Worm (Caenorhabditis elegans) whole organism, young adult: Measurements from ENCODE around the gene W01B6.3.

Experiments
- B0035.1 ChIP-seq: sonication (generic microtip); optimal IDR thresholded peaks from 2 replicates; lab custom pipeline; 2016; ENCODE audit warnings: missing genetic modification characterization, mild to moderate bottlenecking, missing compliant biosample characterization, missing genotype, missing genetic modification reagents
- B0336.3 ChIP-seq: fragments of 200-800 bp; sonication (Bioruptor generic); IDR thresholded peaks from 2 replicates; pipeline ENCODE4 v1.3.6; 2022; ENCODE audit warnings: missing genetic modification characterization, missing compliant biosample characterization
- C17E4.6 ChIP-seq: fragments of 200-800 bp; sonication (Bioruptor generic); IDR thresholded peaks from 2 replicates; pipeline ENCODE4 v1.3.6; 2022; ENCODE audit warnings: missing genetic modification reagents, missing genetic modification characterization, missing compliant biosample characterization
- F33H1.4 ChIP-seq: fragments of 200-800 bp; sonication (Bioruptor generic); IDR thresholded peaks from 2 replicates; pipeline ENCODE4 v1.3.6; 2022; ENCODE audit warnings: missing genetic modification reagents, missing genetic modification characterization, missing compliant biosample characterization
- F37B4.10 ChIP-seq: fragments of 200-800 bp; sonication (Bioruptor generic); IDR thresholded peaks from 2 replicates; pipeline ENCODE4 v1.3.6; 2022; ENCODE audit warnings: missing genetic modification characterization, missing compliant biosample characterization
- F52B5.7 ChIP-seq: sonication (generic microtip); optimal IDR thresholded peaks from 2 replicates; lab custom pipeline; 2016; ENCODE audit warnings: mild to moderate bottlenecking, missing genetic modification characterization, missing compliant biosample characterization
- K11D2.4 ChIP-seq: fragments of 200-800 bp; sonication (Bioruptor generic); IDR thresholded peaks from 2 replicates; pipeline ENCODE4 v1.3.6; 2022; ENCODE audit warnings: missing genetic modification reagents, missing genetic modification characterization, missing compliant biosample characterization
- T07F8.4 ChIP-seq: sonication (generic microtip); optimal IDR thresholded peaks from 2 replicates; lab custom pipeline; 2016; ENCODE audit warnings: mild to moderate bottlenecking, missing genetic modification characterization, moderate library complexity, missing compliant biosample characterization
- Y56A3A.18 ChIP-seq: fragments of 200-800 bp; sonication (Bioruptor generic); IDR thresholded peaks from 2 replicates; pipeline ENCODE4 v1.3.6; 2022; ENCODE audit warnings: missing genetic modification reagents, missing genetic modification characterization, missing compliant biosample characterization
- Y67H2A.10 ChIP-seq: fragments of 200-800 bp; sonication (Bioruptor generic); conservative IDR thresholded peaks from 2 replicates; pipeline ENCODE4 v1.3.6; 2022; ENCODE audit warnings: missing genetic modification reagents, missing genetic modification characterization, missing compliant biosample characterization
- Y95B8A.8 ChIP-seq: fragments of 200-800 bp; sonication (Bioruptor generic); IDR thresholded peaks from 2 replicates; pipeline ENCODE4 v1.3.6; 2022; ENCODE audit warnings: missing genetic modification reagents, missing genetic modification characterization, missing compliant biosample characterization
- ZK185.1 ChIP-seq: sonication (generic microtip); optimal IDR thresholded peaks from 2 replicates; lab custom pipeline; 2016; ENCODE audit warnings: mild to moderate bottlenecking, missing genetic modification characterization, missing compliant biosample characterization; ENCODE audit not compliant: poor library complexity, severe bottlenecking
- athp-1 ChIP-seq: sonication (generic microtip); optimal IDR thresholded peaks from 2 replicates; lab custom pipeline; 2017; ENCODE audit warnings: mild to moderate bottlenecking, missing genetic modification characterization, missing compliant biosample characterization
- attf-5 ChIP-seq: fragments of 200-800 bp; sonication (Bioruptor generic); optimal IDR thresholded peaks from 2 replicates; lab custom pipeline; 2018; ENCODE audit warnings: mild to moderate bottlenecking, missing genetic modification characterization, missing compliant biosample characterization
- bed-2 ChIP-seq: fragments of 200-800 bp; sonication (Bioruptor generic); IDR thresholded peaks from 2 replicates; pipeline ENCODE4 v1.3.6; 2022; ENCODE audit warnings: missing genetic modification reagents, missing genetic modification characterization, missing compliant biosample characterization
- ceh-79 ChIP-seq: sonication (generic microtip); optimal IDR thresholded peaks from 2 replicates; lab custom pipeline; 2017; ENCODE audit warnings: mild to moderate bottlenecking, missing genetic modification characterization, missing compliant biosample characterization
- chd-7 ChIP-seq: sonication (generic microtip); optimal IDR thresholded peaks from 2 replicates; lab custom pipeline; 2016; ENCODE audit warnings: mild to moderate bottlenecking, missing genetic modification characterization, moderate library complexity, missing compliant biosample characterization
- die-1 ChIP-seq: sonication (generic microtip); optimal IDR thresholded peaks from 2 replicates; lab custom pipeline; 2016; ENCODE audit warnings: missing genotype, mild to moderate bottlenecking, missing genetic modification characterization, missing compliant biosample characterization
- efl-1 ChIP-seq: fragments of 150-350 bp; optimal IDR thresholded peaks from 2 replicates; lab custom pipeline; 2014; ENCODE audit warnings: missing biosample characterization, missing genetic modification reagents, missing genetic modification characterization
- egl-44 ChIP-seq: fragments of 200-800 bp; sonication (Bioruptor generic); IDR thresholded peaks from 2 replicates; pipeline ENCODE4 v1.3.6; 2022; ENCODE audit warnings: missing genetic modification reagents, missing genetic modification characterization, missing compliant biosample characterization
- ekl-4 ChIP-seq: fragments of 200-800 bp; sonication (Bioruptor generic); IDR thresholded peaks from 2 replicates; pipeline ENCODE4 v1.3.6; 2022; ENCODE audit warnings: missing genetic modification reagents, missing genetic modification characterization, missing compliant biosample characterization
- ets-4 ChIP-seq: fragments of 200-800 bp; sonication (Bioruptor generic); optimal IDR thresholded peaks from 2 replicates; lab custom pipeline; 2018; ENCODE audit warnings: mild to moderate bottlenecking, missing genetic modification characterization, missing compliant biosample characterization
- fkh-3 ChIP-seq: sonication (generic microtip); optimal IDR thresholded peaks from 2 replicates; lab custom pipeline; 2016; ENCODE audit warnings: mild to moderate bottlenecking, missing genetic modification characterization, missing compliant biosample characterization
- hlh-12 ChIP-seq: sonication (generic microtip); optimal IDR thresholded peaks from 2 replicates; lab custom pipeline; 2016; ENCODE audit warnings: missing genetic modification characterization, missing compliant biosample characterization
- hmg-1.2 ChIP-seq: fragments of 200-800 bp; sonication (Bioruptor generic); IDR thresholded peaks from 2 replicates; pipeline ENCODE4 v1.3.6; 2022; ENCODE audit warnings: missing genetic modification reagents, missing genetic modification characterization, missing compliant biosample characterization
- let-607 ChIP-seq, 2 experiments: fragments of 200-800 bp in 1 of 2; sonication (Bioruptor generic) in 1 of 2; sonication (generic microtip) in 1 of 2; optimal IDR thresholded peaks; 2 replicates each; lab custom pipeline; 2016 to 2018; ENCODE audit warnings: mild to moderate bottlenecking in 2 of 2, missing compliant biosample characterization in 2 of 2, missing genetic modification characterization in 2 of 2, moderate library complexity in 2 of 2, missing genotype in 1 of 2
- lin-35 ChIP-seq, 3 experiments: fragments of 150-350 bp in 2 of 3; sonication (generic microtip) in 1 of 3; optimal IDR thresholded peaks; 2 replicates each; lab custom pipeline; 2014 to 2018; ENCODE audit warnings: missing biosample characterization in 3 of 3, missing genetic modification characterization in 3 of 3, missing genetic modification reagents in 3 of 3
- lin-40 ChIP-seq: sonication (generic microtip); optimal IDR thresholded peaks from 2 replicates; lab custom pipeline; 2016; ENCODE audit warnings: missing genetic modification characterization, mild to moderate bottlenecking, missing compliant biosample characterization, missing genotype, missing genetic modification reagents
- lir-1 ChIP-seq: fragments of 200-800 bp; sonication (Bioruptor generic); conservative IDR thresholded peaks from 2 replicates; pipeline ENCODE4 v1.3.6; 2022; ENCODE audit warnings: missing genetic modification reagents, missing genetic modification characterization, missing compliant biosample characterization
- lsy-27 ChIP-seq: sonication (generic microtip); optimal IDR thresholded peaks from 2 replicates; lab custom pipeline; 2017; ENCODE audit warnings: missing genetic modification characterization, mild to moderate bottlenecking, missing compliant biosample characterization, antibody characterized with exemption, missing genotype, borderline replicate concordance; ENCODE audit not compliant: insufficient read depth
- mcd-1 ChIP-seq: fragments of 200-800 bp; sonication (Bioruptor generic); IDR thresholded peaks from 2 replicates; pipeline ENCODE4 v1.3.6; 2022; ENCODE audit warnings: missing genetic modification reagents, missing genetic modification characterization, missing compliant biosample characterization
- mel-28 ChIP-seq: sonication (generic microtip); optimal IDR thresholded peaks from 2 replicates; lab custom pipeline; 2016; ENCODE audit warnings: borderline replicate concordance, mild to moderate bottlenecking, missing genetic modification characterization, missing compliant biosample characterization
- nhr-90 ChIP-seq: sonication (generic microtip); optimal IDR thresholded peaks from 2 replicates; lab custom pipeline; 2016; ENCODE audit warnings: missing genotype, mild to moderate bottlenecking, missing genetic modification characterization, missing compliant biosample characterization
- pbrm-1 ChIP-seq: fragments of 200-800 bp; sonication (Bioruptor generic); IDR thresholded peaks from 2 replicates; pipeline ENCODE4 v1.3.6; 2022; ENCODE audit warnings: missing genetic modification reagents, missing genetic modification characterization, missing compliant biosample characterization
- pha-4 ChIP-seq: fragments of 150-350 bp; sonication (generic microtip); optimal IDR thresholded peaks from 2 replicates; lab custom pipeline; 2014; ENCODE audit warnings: missing biosample characterization, missing genetic modification reagents, missing genetic modification characterization
- rcor-1 ChIP-seq: fragments of 200-800 bp; sonication (Bioruptor generic); IDR thresholded peaks from 2 replicates; pipeline ENCODE4 v1.3.6; 2022; ENCODE audit warnings: missing genetic modification reagents, missing genetic modification characterization, missing compliant biosample characterization
- sdz-38 ChIP-seq: sonication (generic microtip); optimal IDR thresholded peaks from 2 replicates; lab custom pipeline; 2016; ENCODE audit warnings: missing genotype, missing genetic modification characterization, missing compliant biosample characterization
- snpc-1.1 ChIP-seq: sonication (generic microtip); optimal IDR thresholded peaks from 2 replicates; lab custom pipeline; 2017; ENCODE audit warnings: missing genetic modification characterization, mild to moderate bottlenecking, missing compliant biosample characterization, antibody characterized with exemption, moderate library complexity, missing genotype, missing genetic modification reagents; ENCODE audit not compliant: insufficient read depth
- somi-1 ChIP-seq: fragments of 200-800 bp; sonication (Bioruptor generic); optimal IDR thresholded peaks from 2 replicates; lab custom pipeline; 2018; ENCODE audit warnings: mild to moderate bottlenecking, missing genetic modification characterization, missing compliant biosample characterization
- sptf-2 ChIP-seq: fragments of 200-800 bp; sonication (Bioruptor generic); optimal IDR thresholded peaks from 2 replicates; lab custom pipeline; 2018; ENCODE audit warnings: mild to moderate bottlenecking, missing genetic modification characterization, missing compliant biosample characterization
- tbx-9 ChIP-seq: sonication (generic microtip); optimal IDR thresholded peaks from 2 replicates; lab custom pipeline; 2016; ENCODE audit warnings: borderline replicate concordance, missing genetic modification characterization, inconsistent platforms, missing compliant biosample characterization
- xnd-1 ChIP-seq: sonication (generic microtip); optimal IDR thresholded peaks from 2 replicates; lab custom pipeline; 2016; ENCODE audit warnings: missing genotype, missing genetic modification reagents, missing genetic modification characterization, missing compliant biosample characterization
- ztf-26 ChIP-seq: sonication (generic microtip); optimal IDR thresholded peaks from 2 replicates; lab custom pipeline; 2017; ENCODE audit warnings: missing genetic modification characterization, missing compliant biosample characterization

The W01B6.3 gene

DNA sequence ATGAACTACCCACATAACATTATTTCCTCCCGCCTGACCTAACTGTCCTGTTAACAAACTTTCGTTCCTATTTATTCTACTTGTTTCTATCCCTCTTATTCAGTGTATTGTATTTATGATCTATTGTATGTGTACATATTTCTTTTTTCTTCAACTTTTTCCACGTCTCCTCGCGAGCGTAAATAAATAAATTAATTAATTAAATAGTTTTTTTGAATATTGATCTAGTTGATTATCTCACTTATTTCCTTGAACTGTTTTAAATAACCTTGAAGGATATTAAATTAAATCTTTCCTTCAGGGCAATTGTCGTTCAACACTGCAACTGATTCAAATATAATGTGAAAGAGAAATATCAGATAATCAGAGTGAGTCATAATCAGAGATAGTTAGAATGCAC lies 29.5 kb downstream of the W01B6.3 start, which contains the start of gene frk-1:
TSS of gene frk-1 (plus strand) at position 301 of the 400 bp plus-strand sequence.
- no peak for TF ChIP-seq F52B5.7 (tag; lab: Kevin White, UChicago)
- no peak for TF ChIP-seq mel-28 (tag; lab: Kevin White, UChicago)
- TF ChIP-seq Y95B8A.8 (GFP tag; lab: Robert Waterston, UW) = no peak
- TF ChIP-seq sptf-2 = no peak
- no peak for TF ChIP-seq tbx-9
- TF ChIP-seq K11D2.4 (GFP tag; lab: Robert Waterston, UW) = no peak
- no peak for TF ChIP-seq let-607 (tag; optimal IDR thresholded peaks at IDR 0.05; lab: Kevin White, UChicago)
- TF ChIP-seq somi-1 = no peak
- no peak for TF ChIP-seq efl-1 (GFP tag; lab: Kevin White, UChicago)
- TF ChIP-seq F33H1.4 (GFP tag; lab: Robert Waterston, UW) = no peak
- no peak for TF ChIP-seq lir-1
- no peak for TF ChIP-seq ets-4 (GFP tag; lab: Kevin White, UChicago)
- no peak for TF ChIP-seq Y56A3A.18 (GFP tag; lab: Robert Waterston, UW)
- no peak for TF ChIP-seq bed-2 (GFP tag; lab: Robert Waterston, UW)
- TF ChIP-seq sdz-38 (tag; lab: Kevin White, UChicago) = no peak

- TF ChIP-seq pha-4 (no peak), lin-35 (GFP tag; optimal IDR thresholded peaks at IDR 0.05; lab: Kevin White, UChicago) (no peak), F37B4.10 (GFP tag; lab: Robert Waterston, UW) (no peak), ekl-4 (GFP tag; lab: Robert Waterston, UW) (no peak), nhr-90 (tag; lab: Kevin White, UChicago) (no peak), ets-4 (GFP tag; lab: Kevin White, UChicago) (no peak), lin-40 (tag; lab: Kevin White, UChicago) (no peak), mcd-1 (GFP tag; lab: Robert Waterston, UW) (no peak)
These were observed 31.6 kb downstream of the W01B6.3 start, which contains the start of gene dhs-31 for ce11 chrIV:10040803-10041202. TSS of gene dhs-31 (minus strand) at chrIV:10040903.

- TF ChIP-seq C17E4.6 (GFP tag; lab: Robert Waterston, UW) = no peak
- no peak for TF ChIP-seq attf-5 (GFP tag; lab: Kevin White, UChicago)
- TF ChIP-seq nhr-90 (tag; lab: Kevin White, UChicago) = no peak
- TF ChIP-seq somi-1 = no peak
- TF ChIP-seq chd-7 (tag; lab: Kevin White, UChicago) = no peak
- TF ChIP-seq rcor-1 (GFP tag; lab: Robert Waterston, UW) = no peak
- TF ChIP-seq xnd-1 (tag; lab: Kevin White, UChicago) = no peak
- no peak for TF ChIP-seq pbrm-1 (GFP tag; lab: Robert Waterston, UW)
- no peak for TF ChIP-seq F52B5.7 (tag; lab: Kevin White, UChicago)
- TF ChIP-seq ceh-79 (tag; lab: Kevin White, UChicago) = no peak
- no peak for TF ChIP-seq egl-44
- no peak for TF ChIP-seq B0336.3 (GFP tag; lab: Robert Waterston, UW)
- no peak for TF ChIP-seq fkh-3 (tag; lab: Kevin White, UChicago)
These were observed 35.5 kb downstream of the W01B6.3 start, which contains the start of gene F44D12.10 for ce11 chrIV:10036966-10037365. TSS of gene F44D12.10 (minus strand) at chrIV:10037066.

DNA sequence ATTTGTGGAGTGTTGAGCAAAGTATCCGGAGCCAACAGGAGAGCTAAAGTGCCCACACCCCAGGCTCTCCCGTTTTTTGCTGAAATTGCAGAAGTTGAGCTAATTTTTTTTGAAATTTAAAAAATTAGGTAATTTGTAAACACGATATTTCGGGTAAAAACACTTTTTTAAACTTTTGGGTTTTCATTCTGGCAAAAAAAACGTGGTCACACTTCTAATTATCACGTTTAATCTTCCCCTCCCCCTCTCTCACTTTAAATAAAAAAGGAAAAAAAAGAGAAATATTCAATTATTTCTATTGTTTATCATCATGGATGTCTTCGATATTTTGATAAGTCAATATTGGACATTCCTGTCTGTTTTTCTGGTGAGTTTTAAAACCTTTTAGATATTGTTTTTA lies 39.4 kb downstream of the W01B6.3 start, which contains the start of gene F44D12.6:
TSS of gene F44D12.6 (plus strand) at position 301 of the 400 bp plus-strand sequence.
- TF ChIP-seq ztf-26 (tag; lab: Kevin White, UChicago) = no peak
- TF ChIP-seq Y67H2A.10 (GFP tag; lab: Robert Waterston, UW) = no peak
- TF ChIP-seq ZK185.1 (tag; lab: Kevin White, UChicago) = no peak
- TF ChIP-seq T07F8.4 (tag; lab: Kevin White, UChicago) = no peak
- no peak for TF ChIP-seq die-1 (tag; lab: Kevin White, UChicago)
- TF ChIP-seq ceh-79 (tag; lab: Kevin White, UChicago) = no peak
- no peak for TF ChIP-seq let-607 (tag; optimal IDR thresholded peaks at IDR 0.05; lab: Kevin White, UChicago)
- TF ChIP-seq hmg-1.2 (GFP tag; lab: Robert Waterston, UW) = no peak
- no peak for TF ChIP-seq efl-1 (GFP tag; lab: Kevin White, UChicago)
- TF ChIP-seq lsy-27 (tag; lab: Kevin White, UChicago) = no peak
- TF ChIP-seq snpc-1.1 (tag; lab: Kevin White, UChicago) = no peak
- no peak for TF ChIP-seq chd-7 (tag; lab: Kevin White, UChicago)
- TF ChIP-seq K11D2.4 (GFP tag; lab: Robert Waterston, UW) = no peak
- TF ChIP-seq hlh-12 (tag; lab: Kevin White, UChicago) = no peak
- TF ChIP-seq Y56A3A.18 (GFP tag; lab: Robert Waterston, UW) = no peak
- TF ChIP-seq B0035.1 (tag; lab: Kevin White, UChicago) = no peak
- no peak for TF ChIP-seq athp-1 (tag; lab: Kevin White, UChicago)
- no peak for TF ChIP-seq F37B4.10 (GFP tag; lab: Robert Waterston, UW)
